Worm (Caenorhabditis elegans) whole organism, early embryonic: ENCODE data around the gene ugt-51.

Experiments
- B0310.2 ChIP-seq: sonication (generic microtip); optimal IDR thresholded peaks from 2 replicates; lab custom pipeline; 2016; ENCODE audit warnings: mild to moderate bottlenecking, missing genetic modification characterization, missing compliant biosample characterization
- aly-1 ChIP-seq: sonication (generic microtip); optimal IDR thresholded peaks from 2 replicates; lab custom pipeline; 2016; ENCODE audit warnings: missing genetic modification characterization, missing compliant biosample characterization
- ama-1 ChIP-seq: fragments of 150-350 bp; optimal IDR thresholded peaks from 2 replicates; lab custom pipeline; 2014
- ceh-13 ChIP-seq: fragments of 200-800 bp; sonication (Bioruptor generic); optimal IDR thresholded peaks from 2 replicates; lab custom pipeline; 2018; ENCODE audit warnings: mild to moderate bottlenecking, missing genetic modification characterization, missing compliant biosample characterization
- ets-7 ChIP-seq: sonication (generic microtip); optimal IDR thresholded peaks from 2 replicates; lab custom pipeline; 2016; ENCODE audit warnings: missing genotype, missing genetic modification characterization, missing compliant biosample characterization
- flt-1 ChIP-seq: fragments of 200-800 bp; sonication (Bioruptor generic); IDR thresholded peaks from 2 replicates; pipeline ENCODE4 v1.3.6; 2022; ENCODE audit warnings: missing genetic modification characterization, missing compliant biosample characterization
- hmbx-1 ChIP-seq: sonication (generic microtip); optimal IDR thresholded peaks from 2 replicates; lab custom pipeline; 2016; ENCODE audit warnings: mild to moderate bottlenecking, missing genetic modification characterization, missing compliant biosample characterization
- scrt-1 ChIP-seq: fragments of 200-800 bp; sonication (Bioruptor generic); IDR thresholded peaks from 2 replicates; pipeline ENCODE4 v1.3.6; 2022; ENCODE audit warnings: missing genetic modification characterization, missing compliant biosample characterization
- sea-1 ChIP-seq: fragments of 200-800 bp; sonication (Bioruptor generic); conservative IDR thresholded peaks from 2 replicates; pipeline ENCODE4 v1.3.6; 2022; ENCODE audit warnings: missing genetic modification characterization, missing compliant biosample characterization
- tbx-11 ChIP-seq: fragments of 200-800 bp; sonication (Bioruptor generic); IDR thresholded peaks from 2 replicates; pipeline ENCODE4 v1.3.6; 2022; ENCODE audit warnings: missing genetic modification characterization, missing compliant biosample characterization

ce11 chrV:5181612-5182011 is 4.5 kb upstream of the ugt-51 start, which contains the start of gene C03A7.2:
- no peak for TF ChIP-seq ama-1 (lab: Kevin White, UChicago)
- no peak for TF ChIP-seq ets-7 (tag; lab: Kevin White, UChicago)
- no peak for TF ChIP-seq scrt-1
- TF ChIP-seq hmbx-1 (tag; lab: Kevin White, UChicago): no peak
- TF ChIP-seq aly-1 (tag; lab: Kevin White, UChicago): no peak
- no peak for TF ChIP-seq tbx-11 (GFP tag; lab: Robert Waterston, UW)
- no peak for TF ChIP-seq sea-1 (GFP tag; lab: Robert Waterston, UW)
- no peak for TF ChIP-seq B0310.2 (tag; lab: Kevin White, UChicago)
- no peak for TF ChIP-seq flt-1 (GFP tag; lab: Robert Waterston, UW)
- TF ChIP-seq ceh-13 (GFP tag; lab: Kevin White, UChicago): no peak
